Fruit fly (Drosophila melanogaster) whole organism, wandering third instar larva: ENCODE data around the gene CG17159.
A peak's percentile ranks its signal among the peaks of the same experiment; 100 is the strongest.

Experiments
- Abd-B ChIP-seq: fragments of >200 bp; optimal IDR thresholded peaks from 2 replicates; lab custom pipeline; 2017; ENCODE audit warnings: missing biosample characterization, missing genetic modification characterization
- CG9705 ChIP-seq: fragments of 200-800 bp; sonication (Bioruptor generic); optimal IDR thresholded peaks from 2 replicates; lab custom pipeline; 2018; ENCODE audit warnings: missing biosample characterization, mild to moderate bottlenecking, missing genetic modification characterization
- HLH106 ChIP-seq: fragments of 200-800 bp; optimal IDR thresholded peaks from 3 replicates; lab custom pipeline; 2019; ENCODE audit warnings: missing biosample characterization, mild to moderate bottlenecking, missing genetic modification characterization, moderate library complexity
- Hnf4 ChIP-seq: fragments of 200-800 bp; sonication (Bioruptor generic); optimal IDR thresholded peaks from 2 replicates; lab custom pipeline; 2016; ENCODE audit warnings: missing biosample characterization, mild to moderate bottlenecking, missing genetic modification characterization
- N ChIP-seq: fragments of >200 bp; optimal IDR thresholded peaks from 2 replicates; lab custom pipeline; 2018; ENCODE audit warnings: missing biosample characterization, missing external identifiers, missing genetic modification characterization
- Rel ChIP-seq, 2 experiments: fragments of 200-800 bp; sonication (Bioruptor generic) in 1 of 2; optimal IDR thresholded peaks; 2 replicates in 1 of 2; 3 replicates in 1 of 2; lab custom pipeline; 2016 to 2019; ENCODE audit warnings: mild to moderate bottlenecking in 2 of 2, missing biosample characterization in 2 of 2, missing genetic modification characterization in 2 of 2, moderate library complexity in 1 of 2
- br ChIP-seq: fragments of 200-800 bp; sonication (Bioruptor generic); optimal IDR thresholded peaks from 2 replicates; lab custom pipeline; 2016; ENCODE audit warnings: missing biosample characterization, missing genetic modification characterization
- dmrt93B ChIP-seq: fragments of 200-800 bp; sonication (Bioruptor generic); optimal IDR thresholded peaks from 2 replicates; lab custom pipeline; 2018; ENCODE audit warnings: missing biosample characterization, mild to moderate bottlenecking, missing genetic modification characterization
- dsf ChIP-seq: sonication (Bioruptor generic); optimal IDR thresholded peaks from 2 replicates; lab custom pipeline; 2016; ENCODE audit warnings: missing biosample characterization, missing genetic modification characterization, borderline replicate concordance
- fru ChIP-seq: fragments of 200-800 bp; sonication (Bioruptor generic); optimal IDR thresholded peaks from 3 replicates; lab custom pipeline; 2016; ENCODE audit warnings: missing biosample characterization, mild to moderate bottlenecking, missing genetic modification characterization
- h ChIP-seq: fragments of 200-800 bp; sonication (Bioruptor generic); optimal IDR thresholded peaks from 3 replicates; lab custom pipeline; 2016; ENCODE audit warnings: missing biosample characterization, mild to moderate bottlenecking, missing genetic modification characterization
- pan ChIP-seq: fragments of >200 bp; optimal IDR thresholded peaks from 2 replicates; lab custom pipeline; 2017
- psq ChIP-seq: fragments of 200-800 bp; sonication (Bioruptor generic); optimal IDR thresholded peaks from 3 replicates; lab custom pipeline; 2017; ENCODE audit warnings: missing biosample characterization, mild to moderate bottlenecking, missing genetic modification characterization, moderate library complexity
- usp ChIP-seq: fragments of >200 bp; optimal IDR thresholded peaks from 2 replicates; lab custom pipeline; 2017; ENCODE audit warnings: missing biosample characterization, missing genetic modification characterization

DNA sequence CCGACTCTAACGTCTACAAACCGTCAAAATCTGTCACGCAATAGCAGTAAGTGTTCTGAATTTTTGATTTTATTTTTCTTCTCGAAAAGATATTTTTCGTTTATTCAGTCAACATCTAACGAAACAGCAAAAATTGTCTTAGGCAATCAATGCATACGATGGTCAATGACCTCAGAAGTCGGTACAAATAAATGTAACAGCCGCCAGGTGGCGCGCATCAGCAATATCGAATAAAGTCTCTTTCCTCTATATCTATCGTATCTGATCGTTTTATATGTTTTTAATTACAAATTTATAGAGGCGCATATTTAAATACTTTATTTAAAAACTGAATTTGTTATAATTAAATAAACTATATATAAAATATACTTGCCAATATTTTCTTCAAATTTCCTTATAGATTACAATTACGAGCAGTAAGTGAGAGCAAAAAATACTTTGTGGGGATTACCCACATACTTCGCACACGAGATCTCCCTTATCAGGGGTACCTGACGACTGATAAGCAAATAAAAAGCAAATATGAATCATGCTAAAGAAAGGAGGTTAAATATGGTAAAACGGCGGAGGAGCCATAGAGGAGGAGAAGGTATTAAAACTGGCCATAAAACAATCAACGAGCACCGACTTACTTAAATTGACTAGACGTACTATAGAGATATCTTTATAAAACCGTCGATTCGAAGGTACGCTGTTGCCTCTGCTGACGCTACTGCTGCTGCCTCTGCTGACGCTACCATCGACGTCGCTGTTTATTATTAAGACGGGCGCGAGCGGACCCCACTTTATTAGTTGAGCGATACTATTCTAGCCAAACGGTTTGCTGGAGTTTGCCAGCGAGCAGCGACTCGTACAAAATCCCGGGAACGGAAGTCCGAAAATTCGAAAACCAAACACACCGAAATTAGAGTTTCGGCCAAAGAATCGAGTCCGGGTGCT, 24.6 kb downstream of the CG17159 start, which contains the start of gene CG17167:
- TF ChIP-seq dmrt93B (GFP tag; lab: Kevin White, UChicago) (no peak), usp (GFP tag; lab: Kevin White, UChicago) (no peak), Hnf4 (GFP tag; lab: Kevin White, UChicago) (no peak), Rel (GFP tag; optimal IDR thresholded peaks at IDR 0.05; lab: Kevin White, UChicago) (no peak), Rel (tag; optimal IDR thresholded peaks at IDR 0.05; lab: Kevin White, UChicago) (peak; percentile 85), pan (lab: Kevin White, UChicago) (no peak), psq (no peak), N (GFP tag; lab: Kevin White, UChicago) (no peak), dsf (no peak), fru (GFP tag; lab: Kevin White, UChicago) (no peak), CG9705 (no peak), h (GFP tag; lab: Kevin White, UChicago) (no peak), br (no peak), HLH106 (tag; lab: Kevin White, UChicago) (no peak), Abd-B (GFP tag; lab: Kevin White, UChicago) (no peak)
